Fruit fly (Drosophila melanogaster) whole organism, embryonic: ENCODE results near the gene CG4025.

Experiments
- ATbp ChIP-seq: fragments of 200-800 bp; sonication (Bioruptor generic); optimal IDR thresholded peaks from 2 replicates; lab custom pipeline; 2017; ENCODE audit warnings: missing biosample characterization, mild to moderate bottlenecking, missing genetic modification characterization, missing genetic modification reagents
- Asciz ChIP-seq: fragments of 200-800 bp; sonication (Bioruptor generic); optimal IDR thresholded peaks from 2 replicates; lab custom pipeline; 2017; ENCODE audit warnings: missing biosample characterization, mild to moderate bottlenecking, missing genetic modification characterization, missing genetic modification reagents
- Atf6 ChIP-seq: fragments of 200-800 bp; sonication (Bioruptor generic); IDR thresholded peaks from 2 replicates; pipeline ENCODE4 v1.3.6; 2022; ENCODE audit warnings: missing biosample characterization, missing genetic modification characterization
- B-H2 ChIP-seq: fragments of 200-800 bp; sonication (Bioruptor generic); optimal IDR thresholded peaks from 2 replicates; lab custom pipeline; 2018; ENCODE audit warnings: missing biosample characterization, mild to moderate bottlenecking, missing genetic modification characterization
- CG10209 ChIP-seq: fragments of 200-800 bp; sonication (Bioruptor generic); optimal IDR thresholded peaks from 3 replicates; lab custom pipeline; 2017; ENCODE audit warnings: missing biosample characterization, mild to moderate bottlenecking, missing genetic modification characterization, missing genetic modification reagents
- CG10274 ChIP-seq: fragments of 200-800 bp; sonication (Bioruptor generic); optimal IDR thresholded peaks from 3 replicates; lab custom pipeline; 2017; ENCODE audit warnings: missing biosample characterization, mild to moderate bottlenecking, missing genetic modification characterization
- CG10321 ChIP-seq: fragments of 200-800 bp; sonication (Bioruptor generic); IDR thresholded peaks from 2 replicates; pipeline ENCODE4 v1.3.6; 2022; ENCODE audit warnings: missing biosample characterization, missing genetic modification characterization
- CG10959 ChIP-seq: fragments of 200-800 bp; sonication (Bioruptor generic); IDR thresholded peaks from 2 replicates; pipeline ENCODE4 v1.3.6; 2022; ENCODE audit warnings: missing biosample characterization, missing genetic modification characterization
- CG12299 ChIP-seq: fragments of 200-800 bp; sonication (Bioruptor generic); optimal IDR thresholded peaks from 2 replicates; lab custom pipeline; 2018; ENCODE audit warnings: missing biosample characterization, mild to moderate bottlenecking, missing genetic modification characterization
- CG12769 ChIP-seq: fragments of 200-800 bp; sonication (Bioruptor generic); optimal IDR thresholded peaks from 2 replicates; lab custom pipeline; 2019; ENCODE audit warnings: missing biosample characterization, mild to moderate bottlenecking, missing genetic modification characterization, moderate library complexity
- CG13123 ChIP-seq: fragments of 200-800 bp; sonication (Bioruptor generic); optimal IDR thresholded peaks from 2 replicates; lab custom pipeline; 2016; ENCODE audit warnings: missing biosample characterization, missing genetic modification characterization
- CG15601 ChIP-seq: fragments of 200-800 bp; sonication (Bioruptor generic); optimal IDR thresholded peaks from 3 replicates; lab custom pipeline; 2019; ENCODE audit warnings: missing biosample characterization, mild to moderate bottlenecking, missing genetic modification characterization, moderate library complexity
- CG1603 ChIP-seq: fragments of 200-800 bp; sonication (Bioruptor generic); optimal IDR thresholded peaks from 2 replicates; lab custom pipeline; 2019; ENCODE audit warnings: missing biosample characterization, mild to moderate bottlenecking, missing genetic modification characterization, moderate library complexity
- CG17568 ChIP-seq: fragments of 200-800 bp; sonication (Bioruptor generic); optimal IDR thresholded peaks from 2 replicates; lab custom pipeline; 2018; ENCODE audit warnings: missing biosample characterization, mild to moderate bottlenecking, missing genetic modification characterization, moderate library complexity
- CG32767 ChIP-seq: fragments of 200-800 bp; sonication (Bioruptor generic); IDR thresholded peaks from 2 replicates; pipeline ENCODE4 v1.3.6; 2022; ENCODE audit warnings: missing biosample characterization, missing genetic modification characterization
- CG42726 ChIP-seq: fragments of 200-800 bp; sonication (Bioruptor generic); IDR thresholded peaks from 2 replicates; pipeline ENCODE4 v1.3.6; 2022; ENCODE audit warnings: missing biosample characterization, missing genetic modification characterization; ENCODE audit not compliant: partially characterized antibody
- CG4617 ChIP-seq: fragments of 200-800 bp; sonication (Bioruptor generic); optimal IDR thresholded peaks from 3 replicates; lab custom pipeline; 2016; ENCODE audit warnings: missing biosample characterization, missing genetic modification characterization, borderline replicate concordance
- CG4854 ChIP-seq: fragments of 200-800 bp; sonication (Bioruptor generic); optimal IDR thresholded peaks from 2 replicates; lab custom pipeline; 2016; ENCODE audit warnings: missing biosample characterization, missing genetic modification characterization, inconsistent platforms
- CG5245 ChIP-seq: fragments of 200-800 bp; sonication (Bioruptor generic); optimal IDR thresholded peaks from 3 replicates; lab custom pipeline; 2016; ENCODE audit warnings: missing biosample characterization, missing genetic modification characterization
- CG6254 ChIP-seq: fragments of 200-800 bp; sonication (Bioruptor generic); optimal IDR thresholded peaks from 3 replicates; lab custom pipeline; 2017; ENCODE audit warnings: mild to moderate bottlenecking, missing biosample characterization, missing genetic modification reagents, missing genetic modification characterization
- CG6683 ChIP-seq: fragments of 200-800 bp; sonication (Bioruptor generic); optimal IDR thresholded peaks from 2 replicates; lab custom pipeline; 2017; ENCODE audit warnings: missing biosample characterization, mild to moderate bottlenecking, missing genetic modification characterization, missing genetic modification reagents
- CG7987 ChIP-seq: fragments of 200-800 bp; sonication (Bioruptor generic); optimal IDR thresholded peaks from 2 replicates; lab custom pipeline; 2018; ENCODE audit warnings: missing biosample characterization, mild to moderate bottlenecking, missing genetic modification characterization, moderate library complexity
- CG8765 ChIP-seq: fragments of 200-800 bp; sonication (Bioruptor generic); IDR thresholded peaks from 2 replicates; pipeline ENCODE4 v1.3.6; 2022; ENCODE audit warnings: missing biosample characterization, missing genetic modification characterization
- CG9876 ChIP-seq: fragments of 200-800 bp; sonication (Bioruptor generic); optimal IDR thresholded peaks from 2 replicates; lab custom pipeline; 2016; ENCODE audit warnings: missing biosample characterization, missing genetic modification characterization
- CG9932 ChIP-seq: fragments of 200-800 bp; sonication (Bioruptor generic); IDR thresholded peaks from 2 replicates; pipeline ENCODE4 v1.3.6; 2022; ENCODE audit warnings: missing biosample characterization, missing genetic modification characterization
- Dad ChIP-seq: fragments of 200-800 bp; sonication (Bioruptor generic); optimal IDR thresholded peaks from 3 replicates; lab custom pipeline; 2016; ENCODE audit warnings: missing biosample characterization, missing genetic modification characterization
- Dfd ChIP-seq, 2 experiments: fragments of >200 bp; optimal IDR thresholded peaks; 2 replicates each; lab custom pipeline; 2017; ENCODE audit warnings: missing biosample characterization in 2 of 2, missing genetic modification characterization in 2 of 2
- Dip2 ChIP-seq: fragments of 200-800 bp; sonication (Bioruptor generic); IDR thresholded peaks from 2 replicates; pipeline ENCODE4 v1.3.6; 2022; ENCODE audit warnings: missing biosample characterization, missing genetic modification characterization
- Dip3 ChIP-seq: fragments of 200-800 bp; sonication (Bioruptor generic); optimal IDR thresholded peaks from 3 replicates; lab custom pipeline; 2016; ENCODE audit warnings: missing biosample characterization, missing genetic modification characterization
- Doc3 ChIP-seq: fragments of 200-800 bp; sonication (Bioruptor generic); IDR thresholded peaks from 3 replicates; pipeline ENCODE4 v1.3.6; 2022; ENCODE audit warnings: missing biosample characterization, missing genetic modification characterization; ENCODE audit not compliant: partially characterized antibody
- Dp ChIP-seq: fragments of 200-800 bp; sonication (Bioruptor generic); optimal IDR thresholded peaks from 2 replicates; lab custom pipeline; 2018; ENCODE audit warnings: missing biosample characterization, mild to moderate bottlenecking, missing genetic modification characterization, moderate library complexity
- Ets97D ChIP-seq: fragments of 200-800 bp; sonication (Bioruptor generic); optimal IDR thresholded peaks from 3 replicates; lab custom pipeline; 2016; ENCODE audit warnings: missing biosample characterization, missing genetic modification characterization
- Nf-YA ChIP-seq: fragments of 200-800 bp; sonication (Bioruptor generic); IDR thresholded peaks from 2 replicates; pipeline ENCODE4 v1.3.6; 2022; ENCODE audit warnings: missing biosample characterization, missing genetic modification characterization
- Nf-YB ChIP-seq: fragments of 200-800 bp; sonication (Bioruptor generic); optimal IDR thresholded peaks from 3 replicates; lab custom pipeline; 2019; ENCODE audit warnings: missing biosample characterization, mild to moderate bottlenecking, missing genetic modification characterization, moderate library complexity
- Vsx1 ChIP-seq: fragments of 200-800 bp; sonication (Bioruptor generic); optimal IDR thresholded peaks from 2 replicates; lab custom pipeline; 2017; ENCODE audit warnings: missing biosample characterization, mild to moderate bottlenecking, missing genetic modification characterization, missing genetic modification reagents
- ap ChIP-seq: fragments of 200-800 bp; sonication (Bioruptor generic); IDR thresholded peaks from 2 replicates; pipeline ENCODE4 v1.3.6; 2022; ENCODE audit warnings: missing biosample characterization, missing genetic modification characterization
- cas ChIP-seq: fragments of 200-800 bp; sonication (Bioruptor generic); IDR thresholded peaks from 2 replicates; pipeline ENCODE4 v1.3.6; 2022; ENCODE audit warnings: missing biosample characterization, missing genetic modification characterization
- chn ChIP-seq: fragments of 200-800 bp; sonication (Bioruptor generic); optimal IDR thresholded peaks from 2 replicates; lab custom pipeline; 2016; ENCODE audit warnings: missing biosample characterization, missing genetic modification characterization
- ewg ChIP-seq: fragments of 200-800 bp; sonication (Bioruptor generic); optimal IDR thresholded peaks from 3 replicates; lab custom pipeline; 2017; ENCODE audit warnings: mild to moderate bottlenecking, missing biosample characterization, missing genetic modification reagents, missing genetic modification characterization
- ftz-f1 ChIP-seq: fragments of 200-800 bp; sonication (Bioruptor generic); optimal IDR thresholded peaks from 2 replicates; lab custom pipeline; 2016; ENCODE audit warnings: missing biosample characterization, missing genetic modification characterization
- grau ChIP-seq: fragments of 200-800 bp; optimal IDR thresholded peaks from 3 replicates; lab custom pipeline; 2019; ENCODE audit warnings: missing biosample characterization, mild to moderate bottlenecking, missing genetic modification characterization, moderate library complexity
- ind ChIP-seq: fragments of 200-800 bp; sonication (Bioruptor generic); optimal IDR thresholded peaks from 3 replicates; lab custom pipeline; 2016; ENCODE audit warnings: missing biosample characterization, missing genetic modification characterization
- nerfin-2 ChIP-seq: fragments of 200-800 bp; sonication (Bioruptor generic); IDR thresholded peaks from 2 replicates; pipeline ENCODE4 v1.3.6; 2022; ENCODE audit warnings: missing biosample characterization, missing genetic modification characterization; ENCODE audit not compliant: partially characterized antibody
- p53 ChIP-seq: fragments of 200-800 bp; sonication (Bioruptor generic); optimal IDR thresholded peaks from 2 replicates; lab custom pipeline; 2016; ENCODE audit warnings: missing biosample characterization, missing genetic modification characterization
- phol ChIP-seq: fragments of 200-800 bp; sonication (Bioruptor generic); optimal IDR thresholded peaks from 3 replicates; lab custom pipeline; 2018; ENCODE audit warnings: missing biosample characterization, mild to moderate bottlenecking, missing genetic modification characterization, moderate library complexity
- pum ChIP-seq: fragments of 200-800 bp; sonication (Bioruptor generic); optimal IDR thresholded peaks from 2 replicates; lab custom pipeline; 2016; ENCODE audit warnings: missing biosample characterization, missing genetic modification characterization
- repo ChIP-seq: fragments of 200-800 bp; sonication (Bioruptor generic); optimal IDR thresholded peaks from 2 replicates; lab custom pipeline; 2016; ENCODE audit warnings: missing biosample characterization, missing genetic modification characterization
- sima ChIP-seq: fragments of 200-800 bp; sonication (Bioruptor generic); optimal IDR thresholded peaks from 2 replicates; lab custom pipeline; 2016; ENCODE audit warnings: missing biosample characterization, missing genetic modification characterization
- unc-4 ChIP-seq: fragments of 200-800 bp; sonication (Bioruptor generic); IDR thresholded peaks from 2 replicates; pipeline ENCODE4 v1.3.6; 2022; ENCODE audit warnings: missing biosample characterization, missing genetic modification characterization; ENCODE audit not compliant: partially characterized antibody
- z ChIP-seq: fragments of 200-800 bp; sonication (Bioruptor generic); IDR thresholded peaks from 3 replicates; pipeline ENCODE4 v1.3.6; 2022; ENCODE audit warnings: missing biosample characterization, missing genetic modification characterization

The CG4025 gene

DNA sequence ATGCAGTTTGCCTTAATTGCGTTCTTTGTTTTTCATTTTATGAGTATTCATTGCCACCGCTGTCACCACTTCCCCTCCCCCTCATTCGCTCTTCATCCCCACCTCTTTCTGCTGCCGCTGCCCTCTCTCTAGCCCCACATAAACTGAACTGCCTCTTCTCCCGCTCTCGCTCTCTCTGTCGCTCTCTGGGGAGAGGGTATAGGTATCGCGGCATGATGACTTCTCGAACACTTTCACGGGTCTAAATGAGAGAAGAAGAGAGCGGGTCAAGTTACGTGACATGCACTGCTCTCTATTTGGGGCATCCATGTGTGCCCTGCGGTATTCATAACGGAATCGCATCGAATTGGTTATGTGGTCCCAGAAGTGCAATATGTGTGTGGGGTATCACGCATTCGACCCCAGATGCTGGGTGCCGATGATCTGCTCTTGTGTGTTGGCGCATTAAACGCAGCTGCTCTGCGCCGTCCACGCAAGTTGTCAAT, 7.0 kb downstream of the CG4025 start (continued):
- peak; percentile 76 for TF ChIP-seq CG9876 (GFP tag; lab: Kevin White, UChicago)
- peak; percentile 59 for TF ChIP-seq ewg (GFP tag; lab: Kevin White, UChicago)
- peak; percentile 34; the same call in 1 of the 2 replicates for TF ChIP-seq CG10321 (GFP tag; lab: Robert Waterston, UW)
- TF ChIP-seq Dip3 (GFP tag; lab: Kevin White, UChicago) = peak; percentile 60
- TF ChIP-seq Nf-YB = peak; percentile 67
- peak; percentile 68 for TF ChIP-seq Nf-YA (GFP tag; lab: Robert Waterston, UW)
- peak; percentile 69 for TF ChIP-seq repo (GFP tag; lab: Kevin White, UChicago)
- TF ChIP-seq CG10959 = peak; percentile 78
- TF ChIP-seq CG8765 (GFP tag; lab: Robert Waterston, UW) = peak; percentile 61; the same call in 1 of the 2 replicates
- TF ChIP-seq ATbp (GFP tag; lab: Kevin White, UChicago) = peak; percentile 84
- TF ChIP-seq pum = peak; percentile 82
- TF ChIP-seq Atf6 (GFP tag; lab: Robert Waterston, UW) = peak; percentile 79
- peak; percentile 65 for TF ChIP-seq CG12299
- peak; percentile 56 for TF ChIP-seq CG9932
- peak; percentile 73 for TF ChIP-seq Dad (GFP tag; lab: Kevin White, UChicago)
- TF ChIP-seq sima (GFP tag; lab: Kevin White, UChicago) = no peak
- peak; percentile 69 for TF ChIP-seq CG15601 (tag; lab: Kevin White, UChicago)
- TF ChIP-seq Doc3 (GFP tag; lab: Robert Waterston, UW) = no peak
- peak; percentile 73 for TF ChIP-seq CG6254 (GFP tag; lab: Kevin White, UChicago)
- TF ChIP-seq Ets97D = peak; percentile 63
- peak; percentile 69 for TF ChIP-seq phol
- TF ChIP-seq CG5245 (GFP tag; lab: Kevin White, UChicago) = peak; percentile 67
- no peak for TF ChIP-seq CG42726 (GFP tag; lab: Robert Waterston, UW)
- peak; percentile 52 for TF ChIP-seq Vsx1
- TF ChIP-seq ind (GFP tag; lab: Kevin White, UChicago) = peak; percentile 83
- TF ChIP-seq Dfd (GFP tag; optimal IDR thresholded peaks at IDR 0.05; lab: Kevin White, UChicago) = no peak
- no peak for TF ChIP-seq B-H2
- no peak for TF ChIP-seq unc-4 (GFP tag; lab: Robert Waterston, UW)
- TF ChIP-seq CG4854 (GFP tag; lab: Kevin White, UChicago) = peak; percentile 52
- TF ChIP-seq CG10274 (GFP tag; lab: Kevin White, UChicago) = peak; percentile 74
- peak; percentile 74 for TF ChIP-seq grau (tag; lab: Kevin White, UChicago)
- peak; percentile 49 for TF ChIP-seq CG7987 (GFP tag; lab: Kevin White, UChicago)
- 0 out of 3 replicates have a peak, but pooled peaks have one; percentile 15 for TF ChIP-seq z (GFP tag; lab: Robert Waterston, UW)
- peak; percentile 66 for TF ChIP-seq CG6683 (GFP tag; lab: Kevin White, UChicago)
- TF ChIP-seq CG32767 = peak; percentile 78
- peak; percentile 48 for TF ChIP-seq Asciz
- TF ChIP-seq ftz-f1 (GFP tag; lab: Kevin White, UChicago) = peak; percentile 30
- TF ChIP-seq chn = peak; percentile 89
- TF ChIP-seq Dp (GFP tag; lab: Kevin White, UChicago) = no peak
- peak; percentile 92 for TF ChIP-seq CG12769 (tag; lab: Kevin White, UChicago)
- TF ChIP-seq ap = peak; percentile 82
- TF ChIP-seq CG17568 (GFP tag; lab: Kevin White, UChicago) = no peak
- 0 out of 2 replicates have a peak, but pooled peaks have one; percentile 48 for TF ChIP-seq cas
- TF ChIP-seq CG13123 = peak; percentile 27
- peak; percentile 22 for TF ChIP-seq p53 (GFP tag; lab: Kevin White, UChicago)
- TF ChIP-seq CG4617 (GFP tag; lab: Kevin White, UChicago) = peak; percentile 74
- TF ChIP-seq Dip2 (GFP tag; lab: Robert Waterston, UW) = peak; percentile 18; the same call in 1 of the 2 replicates
- peak; percentile 94 for TF ChIP-seq CG1603 (tag; lab: Kevin White, UChicago)
- TF ChIP-seq nerfin-2 (GFP tag; lab: Robert Waterston, UW) = no peak
- peak; percentile 69 for TF ChIP-seq CG10209
